Worm (Caenorhabditis elegans) whole organism, dauer: ENCODE data around the gene tkr-3.
"Not testable (repeated sequence)": the region's sequence is repeated elsewhere in the genome, so short reads cannot be mapped to it uniquely, and the experiment has no call there.

Source experiments
- unc-62 ChIP-seq: sonication (generic microtip); optimal IDR thresholded peaks from 2 replicates; lab custom pipeline; 2017; ENCODE audit warnings: missing biosample characterization, missing genetic modification reagents, missing genetic modification characterization

The tkr-3 gene

DNA sequence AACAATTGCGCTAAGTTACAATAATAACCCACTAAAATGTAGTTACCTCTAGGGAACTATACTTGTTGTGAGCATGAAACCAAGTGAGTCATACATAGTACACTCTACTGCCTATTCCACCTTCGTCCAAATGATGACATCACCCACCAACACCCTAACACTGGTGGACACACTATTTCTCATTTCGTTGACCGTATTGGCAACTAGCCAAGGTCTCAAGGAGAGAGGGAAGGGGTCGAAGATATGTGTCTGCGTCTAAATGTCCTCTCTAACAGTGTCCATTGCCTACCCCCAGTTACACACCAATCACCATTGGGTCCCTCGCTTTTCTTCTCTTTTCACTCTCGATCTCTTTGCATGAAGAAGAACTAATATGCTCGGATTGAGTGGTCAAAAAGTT is 44.0 kb downstream of the tkr-3 start:
- no peak for TF ChIP-seq unc-62

DNA sequence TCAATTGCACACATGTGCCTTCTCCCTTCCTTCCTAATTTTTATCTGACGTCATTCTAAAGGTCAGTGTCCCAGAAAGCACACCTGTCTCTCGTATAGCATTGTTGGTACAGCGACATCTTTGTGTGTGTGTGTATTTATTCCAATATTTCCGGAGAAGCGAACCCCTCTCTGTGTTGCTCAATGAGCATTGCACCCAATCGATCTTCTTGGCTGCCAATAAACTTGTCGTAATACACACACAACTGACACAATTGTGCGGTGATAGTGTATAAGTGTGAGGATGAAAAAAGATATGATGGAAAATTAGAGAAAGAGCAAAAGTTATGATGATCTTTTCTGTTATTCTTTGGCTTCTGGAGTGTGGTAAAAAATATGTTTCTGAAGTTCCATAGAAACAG is 45.3 kb downstream of the tkr-3 start:
- no peak for TF ChIP-seq unc-62

DNA sequence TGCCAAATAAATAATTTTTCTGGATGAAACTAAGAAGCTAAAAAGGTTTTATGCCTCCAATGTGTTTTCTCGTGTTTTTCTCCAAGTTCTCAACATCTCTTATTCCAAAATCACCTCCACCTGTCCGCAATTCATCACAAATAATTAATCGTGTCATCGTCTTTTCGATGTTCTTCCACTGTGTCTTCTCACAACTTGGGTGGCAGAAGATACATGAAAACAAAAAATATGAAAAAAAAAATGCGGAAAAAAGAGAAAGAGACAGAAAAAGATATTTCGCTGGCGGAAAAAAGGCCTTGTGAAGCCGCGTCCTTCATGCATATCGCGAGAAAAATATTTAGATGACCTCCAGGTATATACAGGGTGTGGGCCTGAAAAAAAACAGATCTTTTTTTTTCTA is 48.1 kb downstream of the tkr-3 start:
- no peak for TF ChIP-seq unc-62

DNA sequence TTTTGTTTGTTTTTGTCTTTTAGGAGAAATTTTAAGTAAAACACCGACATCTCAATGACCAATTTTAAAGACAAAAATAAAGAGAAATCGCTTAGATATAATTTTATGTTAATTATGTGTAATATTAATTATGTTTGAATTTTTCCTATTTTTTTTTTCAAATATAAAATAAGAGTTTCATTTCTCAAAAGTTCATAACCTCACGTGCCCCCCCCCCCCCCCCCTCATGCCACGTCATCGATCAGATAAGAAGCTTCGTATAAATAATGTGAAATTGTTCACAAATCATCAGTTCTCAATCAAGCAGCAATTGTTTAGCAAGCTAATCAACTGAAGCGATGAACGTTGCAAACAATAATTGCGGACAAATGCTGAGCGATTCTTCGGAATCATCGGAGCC is 51.3 kb downstream of the tkr-3 start, which contains the start of gene C02B10.6:
Gene C02B10.6, plus strand, starts transcription at position 301 of the 400 bp plus-strand sequence.
- TF ChIP-seq unc-62 = not testable (repeated sequence)

DNA sequence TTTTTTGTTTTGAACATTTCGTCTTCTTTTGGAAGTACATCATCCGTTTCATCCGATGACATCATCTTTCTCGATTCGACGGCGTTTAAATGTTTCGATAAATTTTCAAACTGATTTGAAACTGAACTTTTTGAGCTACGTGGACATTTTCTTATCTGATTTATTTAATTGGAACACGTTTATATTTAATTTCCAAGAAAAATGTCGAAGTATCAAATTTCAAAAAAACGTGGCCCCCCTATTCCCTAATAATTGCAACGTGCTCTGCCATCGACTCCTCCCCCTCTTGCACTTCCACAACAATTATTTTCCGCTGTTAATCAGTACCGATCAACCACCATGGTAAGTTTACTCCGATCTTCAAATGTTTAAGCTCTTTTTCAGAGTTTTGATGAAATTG is 53.4 kb downstream of the tkr-3 start, which contains the start of the genes R13H9.6 and rmd-6:
Gene R13H9.6, minus strand, starts transcription at position 101 of the 400 bp plus-strand sequence.
Gene rmd-6, plus strand, starts transcription at position 305 of the 400 bp plus-strand sequence.
- not testable (repeated sequence) for TF ChIP-seq unc-62

DNA sequence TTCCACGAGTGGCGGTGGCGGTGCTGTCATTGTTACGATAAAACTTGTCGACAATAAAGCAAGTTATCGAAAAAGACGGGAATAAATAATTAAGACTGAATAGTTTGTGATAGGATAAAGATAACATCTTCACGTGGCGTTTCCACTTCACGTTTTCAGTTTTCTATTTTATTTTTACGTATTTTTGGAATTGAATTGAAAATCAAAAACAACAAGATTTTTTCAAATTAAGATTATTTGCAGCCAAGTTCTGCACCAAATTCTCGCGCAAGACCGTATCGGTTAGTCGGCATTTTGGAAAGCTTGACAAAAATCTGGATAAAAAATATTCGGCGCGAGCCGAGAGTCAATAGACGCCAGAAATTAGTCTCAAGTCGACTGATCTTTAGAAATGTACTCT is 55.0 kb downstream of the tkr-3 start, which contains the start of gene ttbk-2.2:
Gene ttbk-2.2, minus strand, starts transcription at position 101 of the 400 bp plus-strand sequence.
- TF ChIP-seq unc-62 = not testable (repeated sequence)

DNA sequence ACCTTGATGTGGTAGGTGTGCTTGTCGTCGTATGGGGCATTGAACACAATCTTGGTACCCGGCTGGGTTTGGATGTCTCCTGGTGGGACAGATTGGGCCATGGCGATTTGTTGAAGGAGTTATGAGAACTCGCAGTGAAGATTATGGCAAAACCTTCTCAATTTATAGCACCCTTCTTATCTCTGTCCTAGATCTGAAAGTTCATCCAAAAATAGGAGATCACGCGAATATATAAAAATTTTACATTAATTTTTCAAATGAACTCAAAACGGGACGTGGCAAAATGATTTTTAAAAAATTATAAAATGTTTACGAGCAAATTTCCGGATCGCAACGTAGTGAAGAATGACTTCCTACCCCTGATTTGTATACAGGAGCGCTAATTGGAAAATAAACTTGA is 56.9 kb downstream of the tkr-3 start, which contains the start of gene msp-53:
Gene msp-53, minus strand, starts transcription at position 101 of the 400 bp plus-strand sequence.
- TF ChIP-seq unc-62 = not testable (repeated sequence)

DNA sequence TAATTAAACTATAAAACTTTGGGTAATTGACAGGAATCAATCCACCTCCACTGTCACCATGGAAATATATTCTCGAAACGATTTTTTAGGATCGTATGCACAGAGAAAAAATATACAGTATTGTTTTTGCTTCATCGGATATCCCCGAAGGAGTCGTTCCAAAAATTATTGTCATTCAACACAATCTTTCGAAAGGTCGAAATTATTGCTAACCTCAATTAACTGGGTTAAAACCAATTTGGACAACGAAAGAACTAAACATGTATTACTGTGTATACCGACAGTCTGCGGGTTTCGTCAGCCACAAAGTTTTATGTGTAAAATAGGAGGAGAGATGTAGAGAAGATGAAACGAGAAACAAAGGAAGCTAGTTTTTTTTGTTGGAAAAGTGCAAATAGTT is 58.6 kb downstream of the tkr-3 start:
- no peak for TF ChIP-seq unc-62
